Worm (Caenorhabditis elegans): ENCODE results near the gene pat-6.

DNA sequence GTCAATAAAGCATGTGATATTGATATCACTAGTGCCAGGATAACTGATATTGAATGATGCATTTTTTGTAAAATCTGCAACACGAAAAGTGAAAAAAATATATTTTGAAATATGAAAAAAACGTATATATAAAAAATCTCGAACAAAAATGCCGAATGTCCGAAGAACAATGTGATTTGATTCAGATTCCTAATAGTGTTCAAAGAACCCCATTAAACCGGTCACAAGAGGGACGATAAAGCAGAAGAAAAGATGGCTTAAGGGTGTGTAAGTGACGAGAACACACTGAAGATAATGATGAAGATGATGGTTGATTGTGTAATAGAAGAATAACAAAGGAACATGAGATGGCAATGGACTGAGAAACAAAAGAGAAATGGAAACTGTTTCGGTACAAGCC is 24.0 kb upstream of the pat-6 start, which contains the start of gene T21D12.14:
- TF ChIP-seq ztf-4 (tag; optimal IDR thresholded peaks at IDR 0.05) (no peak), nhr-11 (tag; optimal IDR thresholded peaks at IDR 0.05) (no peak), aly-2 (tag; optimal IDR thresholded peaks at IDR 0.05) (no peak), nhr-25 (tag; optimal IDR thresholded peaks at IDR 0.05) (no peak), sma-9 (GFP tag; optimal IDR thresholded peaks at IDR 0.05) (no peak), sma-9 (tag; optimal IDR thresholded peaks at IDR 0.05) (no peak), unc-62 (GFP tag; optimal IDR thresholded peaks at IDR 0.05) (no peak), nhr-129 (tag; optimal IDR thresholded peaks at IDR 0.05) (no peak), ama-1 (optimal IDR thresholded peaks at IDR 0.05) (no peak), blmp-1 (tag; optimal IDR thresholded peaks at IDR 0.05; ENCODE audit: insufficient read depth) (no peak), ztf-11 (tag; optimal IDR thresholded peaks at IDR 0.05) (no peak), skn-1 (tag; optimal IDR thresholded peaks at IDR 0.05) (no peak), elt-1 (tag; optimal IDR thresholded peaks at IDR 0.05) (no peak)
